Fruit fly (Drosophila melanogaster) whole organism, embryonic: Measurements from ENCODE around the gene CCT7.

Source experiments
- Aef1 ChIP-seq: fragments of 200-800 bp; sonication (Bioruptor generic); IDR thresholded peaks from 3 replicates; pipeline ENCODE4 v1.3.6; 2022; ENCODE audit warnings: missing biosample characterization, missing genetic modification characterization
- Antp ChIP-seq: fragments of 200-800 bp; sonication (Bioruptor generic); optimal IDR thresholded peaks from 3 replicates; lab custom pipeline; 2016; ENCODE audit warnings: missing biosample characterization, missing genetic modification characterization
- Blimp-1 ChIP-seq: fragments of 200-800 bp; sonication (Bioruptor generic); optimal IDR thresholded peaks from 3 replicates; lab custom pipeline; 2018; ENCODE audit warnings: missing biosample characterization, missing genetic modification characterization, mild to moderate bottlenecking, moderate library complexity, missing genetic modification reagents
- CG12299 ChIP-seq: fragments of 200-800 bp; sonication (Bioruptor generic); optimal IDR thresholded peaks from 2 replicates; lab custom pipeline; 2018; ENCODE audit warnings: missing biosample characterization, mild to moderate bottlenecking, missing genetic modification characterization
- CG13287 ChIP-seq: fragments of 200-800 bp; sonication (Bioruptor generic); IDR thresholded peaks from 2 replicates; pipeline ENCODE4 v1.3.6; 2022; ENCODE audit warnings: missing biosample characterization, missing genetic modification characterization; ENCODE audit not compliant: partially characterized antibody
- CG13894 ChIP-seq: fragments of 200-800 bp; sonication (Bioruptor generic); optimal IDR thresholded peaks from 3 replicates; lab custom pipeline; 2018; ENCODE audit warnings: missing biosample characterization, mild to moderate bottlenecking, missing genetic modification characterization, moderate library complexity
- CG14441 ChIP-seq: fragments of 200-800 bp; sonication (Bioruptor generic); IDR thresholded peaks from 2 replicates; pipeline ENCODE4 v1.3.6; 2022; ENCODE audit warnings: missing biosample characterization, missing genetic modification characterization
- CG14860 ChIP-seq: fragments of 200-800 bp; sonication (Bioruptor generic); IDR thresholded peaks from 3 replicates; pipeline ENCODE4 v1.3.6; 2022; ENCODE audit warnings: missing biosample characterization, missing genetic modification characterization; ENCODE audit not compliant: partially characterized antibody
- CG15269 ChIP-seq: fragments of 200-800 bp; sonication (Bioruptor generic); optimal IDR thresholded peaks from 2 replicates; lab custom pipeline; 2018; ENCODE audit warnings: missing biosample characterization, mild to moderate bottlenecking, missing genetic modification characterization, moderate library complexity
- CG1832 ChIP-seq: fragments of 200-800 bp; sonication (Bioruptor generic); optimal IDR thresholded peaks from 2 replicates; lab custom pipeline; 2017; ENCODE audit warnings: missing biosample characterization, mild to moderate bottlenecking, missing genetic modification characterization, inconsistent platforms
- CG31388 ChIP-seq: fragments of 200-800 bp; sonication (Bioruptor generic); optimal IDR thresholded peaks from 2 replicates; lab custom pipeline; 2016; ENCODE audit warnings: missing biosample characterization, missing genetic modification characterization
- CG31441 ChIP-seq: fragments of 200-800 bp; sonication (Bioruptor generic); IDR thresholded peaks from 2 replicates; pipeline ENCODE4 v1.3.6; 2022; ENCODE audit warnings: missing biosample characterization, missing genetic modification characterization
- CG34224 ChIP-seq: fragments of 200-800 bp; sonication (Bioruptor generic); IDR thresholded peaks from 3 replicates; pipeline ENCODE4 v1.3.6; 2022; ENCODE audit warnings: missing biosample characterization, missing genetic modification characterization; ENCODE audit not compliant: partially characterized antibody
- CG34422 ChIP-seq: fragments of 200-800 bp; sonication (Bioruptor generic); IDR thresholded peaks from 3 replicates; pipeline ENCODE4 v1.3.6; 2022; ENCODE audit warnings: missing biosample characterization, missing genetic modification characterization
- CG7928 ChIP-seq: fragments of 200-800 bp; sonication (Bioruptor generic); optimal IDR thresholded peaks from 2 replicates; lab custom pipeline; 2017; ENCODE audit warnings: missing biosample characterization, mild to moderate bottlenecking, missing genetic modification characterization
- Dip2 ChIP-seq: fragments of 200-800 bp; sonication (Bioruptor generic); IDR thresholded peaks from 2 replicates; pipeline ENCODE4 v1.3.6; 2022; ENCODE audit warnings: missing biosample characterization, missing genetic modification characterization
- Dref ChIP-seq: fragments of 200-800 bp; sonication (Bioruptor generic); IDR thresholded peaks from 2 replicates; pipeline ENCODE4 v1.3.6; 2022; ENCODE audit warnings: missing biosample characterization, missing genetic modification characterization
- E2f2 ChIP-seq: fragments of 200-800 bp; sonication (Bioruptor generic); IDR thresholded peaks from 2 replicates; pipeline ENCODE4 v1.3.6; 2022; ENCODE audit warnings: missing biosample characterization, missing genetic modification characterization
- Ets65A ChIP-seq: fragments of 200-800 bp; sonication (Bioruptor generic); peaks from one replicate; lab custom pipeline; 2016; ENCODE audit warnings: missing biosample characterization, missing genetic modification characterization
- HLH4C ChIP-seq: fragments of 200-800 bp; sonication (Bioruptor generic); IDR thresholded peaks from 3 replicates; pipeline ENCODE4 v1.3.6; 2022; ENCODE audit warnings: missing biosample characterization, missing genetic modification characterization; ENCODE audit not compliant: partially characterized antibody
- Hmr ChIP-seq: fragments of 200-800 bp; sonication (Bioruptor generic); optimal IDR thresholded peaks from 3 replicates; lab custom pipeline; 2017; ENCODE audit warnings: mild to moderate bottlenecking, missing biosample characterization, missing genetic modification reagents, missing genetic modification characterization
- Hr51 ChIP-seq, 2 experiments: fragments of 200-800 bp; sonication (Bioruptor generic); optimal IDR thresholded peaks; 2 replicates in 1 of 2; 3 replicates in 1 of 2; lab custom pipeline; 2016 to 2018; ENCODE audit warnings: missing biosample characterization in 2 of 2, missing genetic modification characterization in 2 of 2, mild to moderate bottlenecking in 1 of 2, moderate library complexity in 1 of 2
- Hr78 ChIP-seq, 2 experiments: fragments of 200-800 bp in 1 of 2; fragments of >200 bp in 1 of 2; sonication (Bioruptor generic) in 1 of 2; optimal IDR thresholded peaks; 2 replicates each; lab custom pipeline; 2017 to 2019; ENCODE audit warnings: missing biosample characterization in 2 of 2, missing genetic modification characterization in 2 of 2, mild to moderate bottlenecking in 1 of 2, moderate library complexity in 1 of 2
- Hsf ChIP-seq: fragments of 200-800 bp; sonication (Bioruptor generic); optimal IDR thresholded peaks from 3 replicates; lab custom pipeline; 2016; ENCODE audit warnings: missing biosample characterization, missing genetic modification characterization
- MESR4 ChIP-seq: fragments of 200-800 bp; sonication (Bioruptor generic); optimal IDR thresholded peaks from 2 replicates; lab custom pipeline; 2018; ENCODE audit warnings: missing biosample characterization, mild to moderate bottlenecking, missing genetic modification characterization, moderate library complexity
- Poxn ChIP-seq: fragments of 200-800 bp; sonication (Bioruptor generic); IDR thresholded peaks from 2 replicates; pipeline ENCODE4 v1.3.6; 2022; ENCODE audit warnings: missing biosample characterization, missing genetic modification characterization
- Trl ChIP-seq, 3 experiments: fragments of >200 bp in 2 of 3; fragments of 200-800 bp in 1 of 3; sonication (Bioruptor generic) in 1 of 3; optimal IDR thresholded peaks; 2 replicates in 1 of 3; 3 replicates in 2 of 3; lab custom pipeline; 2016 to 2017; ENCODE audit warnings: missing biosample characterization in 1 of 3, missing genetic modification characterization in 1 of 3
- al ChIP-seq: fragments of 200-800 bp; sonication (Bioruptor generic); IDR thresholded peaks from 2 replicates; pipeline ENCODE4 v1.3.6; 2022; ENCODE audit warnings: missing biosample characterization, missing genetic modification characterization
- bsh ChIP-seq, 2 experiments: fragments of 200-800 bp; sonication (Bioruptor generic); optimal IDR thresholded peaks; 2 replicates each; lab custom pipeline; 2017 to 2018; ENCODE audit warnings: mild to moderate bottlenecking in 2 of 2, missing biosample characterization in 2 of 2, missing genetic modification characterization in 2 of 2, moderate library complexity in 1 of 2
- cg ChIP-seq: fragments of 200-800 bp; sonication (Bioruptor generic); optimal IDR thresholded peaks from 3 replicates; lab custom pipeline; 2019; ENCODE audit warnings: missing biosample characterization, mild to moderate bottlenecking, missing genetic modification characterization, moderate library complexity
- chinmo ChIP-seq: fragments of 200-800 bp; sonication (Bioruptor generic); IDR thresholded peaks from 4 replicates; pipeline ENCODE4 v1.3.6; 2022; ENCODE audit warnings: missing biosample characterization, missing genetic modification characterization; ENCODE audit not compliant: partially characterized antibody
- corto ChIP-seq: fragments of 200-800 bp; sonication (Bioruptor generic); optimal IDR thresholded peaks from 2 replicates; lab custom pipeline; 2016; ENCODE audit warnings: missing biosample characterization, mild to moderate bottlenecking, missing genetic modification characterization, moderate library complexity
- dmrt11E ChIP-seq: fragments of 200-800 bp; sonication (Bioruptor generic); optimal IDR thresholded peaks from 3 replicates; lab custom pipeline; 2018; ENCODE audit warnings: missing biosample characterization, mild to moderate bottlenecking, missing genetic modification characterization, moderate library complexity
- grn ChIP-seq: fragments of 200-800 bp; sonication (Bioruptor generic); optimal IDR thresholded peaks from 3 replicates; lab custom pipeline; 2017; ENCODE audit warnings: missing biosample characterization, missing genetic modification characterization
- lbe ChIP-seq: fragments of 200-800 bp; sonication (Bioruptor generic); optimal IDR thresholded peaks from 2 replicates; lab custom pipeline; 2016; ENCODE audit warnings: missing biosample characterization, mild to moderate bottlenecking, missing genetic modification characterization
- lov ChIP-seq, 2 experiments: fragments of 200-800 bp in 1 of 2; fragments of >200 bp in 1 of 2; sonication (Bioruptor generic) in 1 of 2; IDR thresholded peaks in 1 of 2; optimal IDR thresholded peaks in 1 of 2; 2 replicates in 1 of 2; 3 replicates in 1 of 2; pipeline versions ENCODE4 v1.3.6 to Lab custom; 2017 to 2022; ENCODE audit warnings: missing biosample characterization in 1 of 2, missing genetic modification characterization in 1 of 2
- odd ChIP-seq: fragments of 200-800 bp; sonication (Bioruptor generic); optimal IDR thresholded peaks from 2 replicates; lab custom pipeline; 2017; ENCODE audit warnings: missing biosample characterization, mild to moderate bottlenecking, missing genetic modification characterization
- pros ChIP-seq: fragments of 200-800 bp; sonication (Bioruptor generic); optimal IDR thresholded peaks from 3 replicates; lab custom pipeline; 2019; ENCODE audit warnings: missing biosample characterization, mild to moderate bottlenecking, missing genetic modification characterization, moderate library complexity
- sens ChIP-seq: fragments of 200-800 bp; sonication (Bioruptor generic); peaks from one replicate; lab custom pipeline; 2016; ENCODE audit warnings: missing biosample characterization, missing genetic modification characterization
- sna ChIP-seq: fragments of 200-800 bp; sonication (Bioruptor generic); IDR thresholded peaks from 2 replicates; pipeline ENCODE4 v1.3.6; 2022; ENCODE audit warnings: missing biosample characterization, missing genetic modification characterization; ENCODE audit not compliant: partially characterized antibody
- sqz ChIP-seq: fragments of 200-800 bp; sonication (Bioruptor generic); optimal IDR thresholded peaks from 3 replicates; lab custom pipeline; 2018; ENCODE audit warnings: missing biosample characterization, mild to moderate bottlenecking, missing genetic modification characterization
- sug ChIP-seq: fragments of 200-800 bp; optimal IDR thresholded peaks from 2 replicates; lab custom pipeline; 2019; ENCODE audit warnings: missing biosample characterization, mild to moderate bottlenecking, missing genetic modification characterization, moderate library complexity
- tna ChIP-seq: fragments of 200-800 bp; sonication (Bioruptor generic); IDR thresholded peaks from 2 replicates; pipeline ENCODE4 v1.3.6; 2022; ENCODE audit warnings: missing biosample characterization, missing genetic modification characterization; ENCODE audit not compliant: partially characterized antibody
- trem ChIP-seq: fragments of 200-800 bp; optimal IDR thresholded peaks from 3 replicates; lab custom pipeline; 2019; ENCODE audit warnings: missing biosample characterization, mild to moderate bottlenecking, missing genetic modification characterization, moderate library complexity
- vvl ChIP-seq: fragments of 200-800 bp; sonication (Bioruptor generic); IDR thresholded peaks from 2 replicates; pipeline ENCODE4 v1.3.6; 2022; ENCODE audit warnings: missing biosample characterization, missing genetic modification characterization
- z ChIP-seq: fragments of 200-800 bp; sonication (Bioruptor generic); IDR thresholded peaks from 3 replicates; pipeline ENCODE4 v1.3.6; 2022; ENCODE audit warnings: missing biosample characterization, missing genetic modification characterization

CCT7 gene

DNA sequence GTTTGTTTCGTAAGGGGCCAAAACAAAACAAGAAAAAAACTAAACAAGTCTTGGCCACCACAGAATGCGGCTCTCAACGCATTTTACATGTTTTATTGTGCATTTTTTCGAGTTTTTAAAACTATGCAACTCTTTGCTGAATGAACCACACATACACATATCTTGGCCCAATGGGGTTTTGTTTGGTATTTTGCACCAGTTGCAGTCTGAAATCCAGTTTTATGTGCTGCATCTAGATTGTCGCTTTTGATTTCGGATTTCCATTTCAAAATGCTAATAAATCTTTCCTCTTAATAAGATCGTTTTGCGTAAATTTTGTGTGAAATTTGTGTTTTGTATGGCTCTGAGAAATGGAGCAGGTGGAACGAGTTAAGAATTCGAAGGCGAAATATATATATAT is 52.3 kb downstream of the CCT7 start:
- TF ChIP-seq Ets65A (GFP tag; lab: Kevin White, UChicago) (peak; percentile 28), CG7928 (GFP tag; lab: Kevin White, UChicago) (no peak), sna (GFP tag; lab: Robert Waterston, UW) (no peak), CG31388 (GFP tag; lab: Kevin White, UChicago) (no peak), sens (GFP tag; lab: Kevin White, UChicago) (peak; percentile 53), Aef1 (GFP tag; lab: Robert Waterston, UW) (no peak)

DNA sequence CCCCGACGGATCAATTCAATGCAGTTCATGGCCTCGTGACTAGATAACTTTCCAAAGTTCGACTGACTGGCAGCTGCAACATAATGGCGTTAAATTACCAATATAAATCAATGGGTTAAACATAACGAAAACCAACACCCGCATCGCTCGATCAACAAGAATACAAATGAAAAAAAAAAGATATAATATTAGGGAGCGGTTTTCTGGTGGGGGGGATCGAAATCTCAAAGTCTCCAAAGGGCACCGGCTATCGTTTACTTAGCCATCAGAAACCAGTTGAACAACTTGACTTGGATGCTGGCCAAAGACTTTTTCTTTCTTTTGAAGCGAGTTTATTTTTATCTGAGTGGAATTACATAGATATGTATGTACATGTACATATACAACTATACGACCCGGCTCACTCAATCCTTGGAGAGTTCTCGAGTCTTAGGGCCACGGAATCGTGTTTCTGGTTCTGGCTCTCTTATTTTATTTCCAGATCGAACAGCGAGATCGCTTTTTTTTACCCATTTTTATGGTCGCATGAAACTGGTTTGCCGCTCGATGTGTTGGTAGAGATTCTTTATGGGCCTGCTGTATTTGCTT is 53.3 kb downstream of the CCT7 start:
- TF ChIP-seq Antp (no peak), Hr51 (GFP tag; optimal IDR thresholded peaks at IDR 0.05; lab: Kevin White, UChicago) (no peak), Dip2 (GFP tag; lab: Robert Waterston, UW) (no peak), Hsf (no peak), Poxn (GFP tag; lab: Robert Waterston, UW) (no peak), Blimp-1 (GFP tag; lab: Kevin White, UChicago) (peak; percentile 76), E2f2 (GFP tag; lab: Robert Waterston, UW) (no peak), cg (peak; percentile 55), grn (peak; percentile 37), HLH4C (GFP tag; lab: Robert Waterston, UW) (no peak), bsh (GFP tag; optimal IDR thresholded peaks at IDR 0.05; lab: Kevin White, UChicago) (peak in 1 of 2 experiments; percentile 48), CG34224 (GFP tag; lab: Robert Waterston, UW) (no peak), pros (GFP tag; lab: Kevin White, UChicago) (peak; percentile 45), dmrt11E (tag; lab: Kevin White, UChicago) (no peak), lov (optimal IDR thresholded peaks at IDR 0.05; lab: Kevin White, UChicago) (no peak), lov (GFP tag; IDR thresholded peaks at IDR 0.05; lab: Robert Waterston, UW) (no peak), trem (tag; lab: Kevin White, UChicago) (no peak), CG31441 (GFP tag; lab: Robert Waterston, UW) (no peak), MESR4 (GFP tag; lab: Kevin White, UChicago) (no peak), sqz (GFP tag; lab: Kevin White, UChicago) (peak; percentile 52), CG12299 (tag; lab: Kevin White, UChicago) (no peak), CG1832 (GFP tag; lab: Kevin White, UChicago) (no peak), al (GFP tag; lab: Robert Waterston, UW) (no peak), lbe (GFP tag; lab: Kevin White, UChicago) (peak; percentile 24), CG14860 (GFP tag; lab: Robert Waterston, UW) (no peak), CG13287 (GFP tag; lab: Robert Waterston, UW) (no peak), Trl (optimal IDR thresholded peaks at IDR 0.05; lab: Kevin White, UChicago) (no peak), Trl (GFP tag; optimal IDR thresholded peaks at IDR 0.05; lab: Kevin White, UChicago) (no peak), CG15269 (tag; lab: Kevin White, UChicago) (peak; percentile 58), corto (GFP tag; lab: Kevin White, UChicago) (peak; percentile 13), Dref (GFP tag; lab: Robert Waterston, UW) (no peak), odd (GFP tag; lab: Kevin White, UChicago) (no peak), CG34422 (GFP tag; lab: Robert Waterston, UW) (no peak), Hmr (GFP tag; lab: Kevin White, UChicago) (no peak), CG13894 (peak; percentile 47), Hr78 (GFP tag; optimal IDR thresholded peaks at IDR 0.05; lab: Kevin White, UChicago) (peak in 1 of 2 experiments; percentile 69), vvl (GFP tag; lab: Robert Waterston, UW) (no peak), sug (no peak), CG14441 (GFP tag; lab: Robert Waterston, UW) (no peak), chinmo (0 out of 4 replicates have a peak, but pooled peaks have one; percentile 55), z (GFP tag; lab: Robert Waterston, UW) (peak; percentile 93), tna (GFP tag; lab: Robert Waterston, UW) (no peak)
